Fruit fly (Drosophila melanogaster): Measurements from ENCODE around the gene Spg7.
A peak's percentile ranks its signal among the peaks of the same experiment; 100 is the strongest.

The Spg7 gene

dm6 chrX:2646022-2646761, 51.8 kb downstream of the Spg7 start (continued):
- TF ChIP-seq HLH4C (GFP tag; IDR thresholded peaks at IDR 0.05; ENCODE audit: partially characterized antibody) = peak; percentile 41; the same call in 1 of the 3 replicates
- peak; percentile 94 for TF ChIP-seq crc (GFP tag; optimal IDR thresholded peaks at IDR 0.05)
- TF ChIP-seq CG30020 (tag; optimal IDR thresholded peaks at IDR 0.05) = peak; percentile 75
- TF ChIP-seq D19B (GFP tag; optimal IDR thresholded peaks at IDR 0.05) = peak; percentile 90
- TF ChIP-seq kni (GFP tag; optimal IDR thresholded peaks at IDR 0.05) = peak; percentile 97
- TF ChIP-seq CG3065 (GFP tag; optimal IDR thresholded peaks at IDR 0.05) = peak; percentile 73
- TF ChIP-seq Camta (GFP tag; optimal IDR thresholded peaks at IDR 0.05) = peak; percentile 93
- TF ChIP-seq CG7372 (GFP tag; IDR thresholded peaks at IDR 0.05) = peak; percentile 92
- TF ChIP-seq Scr (GFP tag; IDR thresholded peaks at IDR 0.05; ENCODE audit: partially characterized antibody) = peak; percentile 47; the same call in 1 of the 2 replicates
- peak; percentile 90 for TF ChIP-seq Myb (GFP tag; optimal IDR thresholded peaks at IDR 0.05)
- peak; percentile 88 for TF ChIP-seq danr (GFP tag; IDR thresholded peaks at IDR 0.05)
- TF ChIP-seq zen (tag; optimal IDR thresholded peaks at IDR 0.05) = peak; percentile 80
- TF ChIP-seq CG2116 (GFP tag; optimal IDR thresholded peaks at IDR 0.05) = peak; percentile 82
- peak; percentile 96 for TF ChIP-seq sisA (GFP tag; IDR thresholded peaks at IDR 0.05)
- TF ChIP-seq CG10654 (GFP tag; optimal IDR thresholded peaks at IDR 0.05) = peak; percentile 93
- TF ChIP-seq mld (GFP tag; IDR thresholded peaks at IDR 0.05; ENCODE audit: partially characterized antibody) = peak; percentile 60; the same call in 1 of the 3 replicates
- TF ChIP-seq kay (GFP tag; optimal IDR thresholded peaks at IDR 0.05) = peak; percentile 94
- TF ChIP-seq gt (GFP tag; IDR thresholded peaks at IDR 0.05) = peak; percentile 78
- TF ChIP-seq slou (GFP tag; optimal IDR thresholded peaks at IDR 0.05) = peak; percentile 89
- peak; percentile 28 for TF ChIP-seq Dp (GFP tag; optimal IDR thresholded peaks at IDR 0.05)
- peak; percentile 96 for TF ChIP-seq BtbVII (GFP tag; optimal IDR thresholded peaks at IDR 0.05)
- peak; percentile 34; the same call in 1 of the 2 replicates for TF ChIP-seq tna (GFP tag; IDR thresholded peaks at IDR 0.05; ENCODE audit: partially characterized antibody)
- TF ChIP-seq ken (GFP tag; IDR thresholded peaks at IDR 0.05) = peak; percentile 95
- no peak for TF ChIP-seq Sin3A (optimal IDR thresholded peaks at IDR 0.05)
- peak; percentile 89 for TF ChIP-seq CG8359 (GFP tag; optimal IDR thresholded peaks at IDR 0.05; ENCODE audit: borderline replicate concordance)
- TF ChIP-seq HmgZ (tag; optimal IDR thresholded peaks at IDR 0.05) = peak; percentile 99
- TF ChIP-seq CG1832 (GFP tag; optimal IDR thresholded peaks at IDR 0.05) = peak; percentile 61
- TF ChIP-seq Sox100B (GFP tag; optimal IDR thresholded peaks at IDR 0.05) = peak; percentile 94
- TF ChIP-seq oc (tag; optimal IDR thresholded peaks at IDR 0.05) = peak; percentile 97
- TF ChIP-seq grau (tag; optimal IDR thresholded peaks at IDR 0.05) = peak; percentile 97
- TF ChIP-seq CG34224 (GFP tag; IDR thresholded peaks at IDR 0.05; ENCODE audit: partially characterized antibody) = peak; percentile 48; the same call in 1 of the 3 replicates
- TF ChIP-seq D (optimal IDR thresholded peaks at IDR 0.05) = no peak
- TF ChIP-seq D (GFP tag; optimal IDR thresholded peaks at IDR 0.05) = peak; percentile 93
- peak; percentile 84 for TF ChIP-seq ssp (GFP tag; IDR thresholded peaks at IDR 0.05)
- peak; percentile 87 for TF ChIP-seq trh (GFP tag; optimal IDR thresholded peaks at IDR 0.05)
- TF ChIP-seq CG10366 (GFP tag; IDR thresholded peaks at IDR 0.05) = peak; percentile 96
- peak; percentile 92 for TF ChIP-seq CG4404 (GFP tag; IDR thresholded peaks at IDR 0.05)
- peak; percentile 96 for TF ChIP-seq CG11504 (tag; optimal IDR thresholded peaks at IDR 0.05)
- TF ChIP-seq CG18011 (GFP tag; optimal IDR thresholded peaks at IDR 0.05) = peak; percentile 89
- TF ChIP-seq ind (GFP tag; optimal IDR thresholded peaks at IDR 0.05) = peak; percentile 96
- no peak for TF ChIP-seq cad (GFP tag; optimal IDR thresholded peaks at IDR 0.05)
- peak in 1 of 3 experiments; percentile 95 for TF ChIP-seq lola (GFP tag; optimal IDR thresholded peaks at IDR 0.05)
- TF ChIP-seq seq (GFP tag; IDR thresholded peaks at IDR 0.05) = peak; percentile 97
- peak; percentile 98 for TF ChIP-seq ci (GFP tag; IDR thresholded peaks at IDR 0.05)
- TF ChIP-seq Atf3 (GFP tag; optimal IDR thresholded peaks at IDR 0.05) = peak; percentile 92
- TF ChIP-seq wdn (GFP tag; IDR thresholded peaks at IDR 0.05) = peak; percentile 95
- peak; percentile 97 for TF ChIP-seq Atf6 (GFP tag; IDR thresholded peaks at IDR 0.05)
- TF ChIP-seq Ravus (GFP tag; IDR thresholded peaks at IDR 0.05) = peak; percentile 81
- TF ChIP-seq dmrt99B (tag; optimal IDR thresholded peaks at IDR 0.05) = peak; percentile 98

Data from whole organism, embryonic.